Worm (Caenorhabditis elegans): ENCODE measurements around the gene fbxa-157.
A peak's percentile ranks its signal among the peaks of the same experiment; 100 is the strongest.
"Not testable (repeated sequence)": the region's sequence is repeated elsewhere in the genome, so short reads cannot be mapped to it uniquely, and the experiment has no call there.

Gene fbxa-157

DNA sequence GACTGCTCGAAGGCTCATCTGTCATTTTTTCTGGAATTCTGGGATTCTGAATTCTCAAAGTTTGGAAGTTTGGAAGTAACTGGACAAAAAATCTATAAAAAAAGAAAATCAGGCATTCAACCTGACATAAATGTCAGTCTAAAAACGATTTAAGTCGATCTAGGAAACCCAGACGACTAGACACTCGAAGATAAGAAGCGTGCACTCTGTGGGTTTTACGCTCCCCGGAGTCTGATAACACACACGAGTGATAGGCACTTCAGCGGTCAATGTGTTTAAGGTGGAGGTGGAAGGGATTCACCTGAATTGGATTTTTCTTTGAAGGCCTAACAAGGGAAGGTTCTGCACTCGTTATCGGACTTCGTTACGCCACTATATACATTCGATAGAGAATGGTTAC is 10.7 kb upstream of the fbxa-157 start, which contains the start of gene C06H5.6:
Gene C06H5.6 (minus strand): TSS at position 46 of the 400 bp plus-strand sequence.
- TF ChIP-seq pqm-1 (tag; optimal IDR thresholded peaks at IDR 0.05) (peak; percentile 16), eor-1 (tag; optimal IDR thresholded peaks at IDR 0.05) (no peak), elt-2 (tag; optimal IDR thresholded peaks at IDR 0.05) (peak; percentile 73)

DNA sequence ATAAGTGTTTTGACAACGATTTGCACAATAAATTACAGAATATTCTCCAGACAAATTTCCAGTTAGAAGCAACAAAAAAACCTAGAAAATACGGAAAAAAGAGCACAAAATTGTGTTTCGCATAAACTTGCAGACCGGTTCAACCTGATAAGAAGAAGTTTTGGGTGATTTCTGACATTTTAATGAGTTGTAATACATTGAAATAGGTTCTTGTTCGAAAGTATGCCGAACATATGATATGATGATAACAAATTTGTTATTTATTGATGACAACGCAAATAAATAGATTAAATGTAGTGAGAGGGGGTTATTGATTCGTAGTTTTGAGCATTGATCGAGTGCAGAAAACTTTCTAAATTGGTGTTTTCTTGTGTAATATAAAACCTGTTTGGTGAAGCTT is 8.3 kb upstream of the fbxa-157 start:
- no peak for TF ChIP-seq egl-5 (tag; optimal IDR thresholded peaks at IDR 0.05)
- TF ChIP-seq pha-4 (tag; optimal IDR thresholded peaks at IDR 0.05) = peak; percentile 20
- peak; percentile 20 for TF ChIP-seq ceh-28 (tag; optimal IDR thresholded peaks at IDR 0.05)
- peak; percentile 75 for TF ChIP-seq elt-2 (tag; optimal IDR thresholded peaks at IDR 0.05)
- peak; percentile 41 for TF ChIP-seq pqm-1 (tag; optimal IDR thresholded peaks at IDR 0.05)

ce11 chrV:17893959-17894358 is 5.6 kb upstream of the fbxa-157 start, which contains the start of gene C06H5.11:
Gene C06H5.11, minus strand, starts transcription at chrV:17894059.
- not testable (repeated sequence) for TF ChIP-seq ztf-11, lin-39, ceh-28 (tag; optimal IDR thresholded peaks at IDR 0.05)

DNA sequence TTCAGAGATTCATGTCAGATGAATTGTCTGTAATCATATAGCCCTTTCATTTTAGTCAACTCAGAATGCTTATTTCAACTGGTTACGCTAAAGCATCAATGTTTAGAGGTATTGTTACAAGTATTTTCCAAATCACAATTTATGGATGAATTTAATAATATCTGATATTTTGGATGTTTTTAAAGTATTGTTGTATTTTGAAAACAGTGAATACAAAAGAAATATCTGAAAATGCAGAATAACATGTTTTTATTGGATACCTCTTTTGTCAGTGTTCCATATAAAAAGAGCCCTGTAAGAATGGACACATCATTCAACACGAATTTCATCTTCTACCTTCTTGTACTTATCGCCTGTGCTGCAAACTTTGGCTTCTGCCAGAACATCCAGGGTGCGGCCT is 5.1 kb upstream of the fbxa-157 start, which contains the start of gene C06H5.12:
Gene C06H5.12 (plus strand): TSS at position 301 of the 400 bp plus-strand sequence.
- TF ChIP-seq ZK546.5, eor-1, ztf-4 (tag; optimal IDR thresholded peaks at IDR 0.05): not testable (repeated sequence)

- TF ChIP-seq nhr-67 (tag; optimal IDR thresholded peaks at IDR 0.05) (no peak), nhr-12 (tag; optimal IDR thresholded peaks at IDR 0.05) (no peak), jun-1 (tag; optimal IDR thresholded peaks at IDR 0.05) (no peak), elt-1 (tag; optimal IDR thresholded peaks at IDR 0.05) (no peak), ztf-4 (tag; optimal IDR thresholded peaks at IDR 0.05) (no peak), pha-4 (tag; optimal IDR thresholded peaks at IDR 0.05) (peak; percentile 44), elt-2 (tag; optimal IDR thresholded peaks at IDR 0.05) (peak; percentile 67), fkh-10 (GFP tag; optimal IDR thresholded peaks at IDR 0.05) (no peak), mdl-1 (tag; optimal IDR thresholded peaks at IDR 0.05) (no peak), nhr-11 (tag; optimal IDR thresholded peaks at IDR 0.05) (no peak)
Measured at ce11 chrV:17896736-17897353, 2.8 kb upstream of the fbxa-157 start, which contains the start of gene fbxa-156. Gene fbxa-156, minus strand, starts transcription at chrV:17896786.

DNA sequence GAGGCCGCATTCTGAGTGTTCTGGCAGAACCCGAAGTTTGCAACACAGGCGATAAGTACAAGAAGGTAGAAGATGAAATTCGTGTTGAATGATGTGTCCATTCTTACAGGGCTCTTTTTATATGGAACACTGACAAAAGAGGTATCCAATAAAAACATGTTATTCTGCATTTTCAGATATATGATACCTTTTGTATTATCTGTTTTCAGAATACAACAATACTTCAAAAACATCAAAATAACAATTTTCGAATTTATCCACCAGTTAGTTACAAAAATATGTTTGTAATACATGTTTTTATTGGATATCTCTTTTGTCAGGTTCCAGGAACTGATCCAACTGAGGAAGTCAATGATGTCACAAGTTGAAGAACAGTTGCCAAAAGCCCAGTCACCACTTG is 2.0 kb upstream of the fbxa-157 start, which contains the start of gene C06H5.13:
Gene C06H5.13 (minus strand): TSS at position 101 of the 400 bp plus-strand sequence.
- TF ChIP-seq nhr-43 (tag; optimal IDR thresholded peaks at IDR 0.05; ENCODE audit: poor library complexity, severe bottlenecking); aly-2 (tag; optimal IDR thresholded peaks at IDR 0.05); nhr-237 (tag; optimal IDR thresholded peaks at IDR 0.05): not testable (repeated sequence)

- TF ChIP-seq elt-3 (tag; optimal IDR thresholded peaks at IDR 0.05); fkh-10 (GFP tag; optimal IDR thresholded peaks at IDR 0.05); nhr-12 (tag; optimal IDR thresholded peaks at IDR 0.05): not testable (repeated sequence)
Measured at ce11 chrV:17903829-17904228, 4.2 kb downstream of the fbxa-157 start, which contains the start of gene C06H5.14. Gene C06H5.14, plus strand, starts transcription at chrV:17904129.

DNA sequence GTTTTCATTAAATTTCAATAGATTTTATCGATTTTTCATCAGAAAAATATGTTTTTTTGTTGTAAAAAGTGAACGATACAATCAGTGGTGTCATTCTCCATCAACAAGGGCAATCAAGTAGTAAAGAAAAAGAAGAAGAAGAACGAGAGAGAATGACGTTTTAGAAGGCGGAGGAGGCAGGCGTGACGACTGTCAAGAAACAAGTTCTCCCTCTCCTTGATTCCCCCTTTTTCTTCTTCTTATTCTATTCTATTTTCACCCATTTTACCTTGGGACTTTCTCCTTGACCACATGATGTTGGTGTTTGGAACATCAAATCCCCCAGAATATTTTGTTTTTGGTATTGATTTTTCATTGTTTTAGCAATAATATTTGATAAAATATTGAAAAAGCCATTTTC is 6.2 kb downstream of the fbxa-157 start:
- no peak for TF ChIP-seq snpc-4 (tag; optimal IDR thresholded peaks at IDR 0.05)
- no peak for TF ChIP-seq egl-27 (tag; optimal IDR thresholded peaks at IDR 0.05)
- TF ChIP-seq ceh-9 (tag; optimal IDR thresholded peaks at IDR 0.05) = no peak
- no peak for TF ChIP-seq elt-2 (tag; optimal IDR thresholded peaks at IDR 0.05)
- no peak for TF ChIP-seq ztf-11 (tag; optimal IDR thresholded peaks at IDR 0.05)
- peak; percentile 56 for TF ChIP-seq nhr-25 (tag; optimal IDR thresholded peaks at IDR 0.05)
- peak; percentile 66 for TF ChIP-seq ceh-28 (tag; optimal IDR thresholded peaks at IDR 0.05)
- TF ChIP-seq ceh-16 (tag; optimal IDR thresholded peaks at IDR 0.05) = no peak
- TF ChIP-seq lsy-12 (tag; optimal IDR thresholded peaks at IDR 0.05) = no peak
- no peak for TF ChIP-seq aly-2 (tag; optimal IDR thresholded peaks at IDR 0.05)
- TF ChIP-seq nhr-23 (tag; optimal IDR thresholded peaks at IDR 0.05) = peak; percentile 50
- no peak for TF ChIP-seq skn-1 (tag; optimal IDR thresholded peaks at IDR 0.05)

Measured in whole organism, L3 larva.